Worm (Caenorhabditis elegans) whole organism, L2 larva: ENCODE data around the gene K08H2.5.

ENCODE experiments used
- F13H6.1 ChIP-seq: sonication (generic microtip); optimal IDR thresholded peaks from 2 replicates; lab custom pipeline; 2016; ENCODE audit warnings: missing genetic modification characterization, missing compliant biosample characterization
- ceh-82 ChIP-seq: fragments of 150-350 bp; optimal IDR thresholded peaks from 2 replicates; lab custom pipeline; 2014; ENCODE audit warnings: missing biosample characterization, missing genetic modification characterization
- egl-27 ChIP-seq: sonication (generic microtip); optimal IDR thresholded peaks from 3 replicates; lab custom pipeline; 2017; ENCODE audit warnings: missing biosample characterization, missing genetic modification reagents, missing genetic modification characterization
- elt-3 ChIP-seq: sonication (generic microtip); optimal IDR thresholded peaks from 2 replicates; lab custom pipeline; 2017; ENCODE audit warnings: missing biosample characterization, missing genetic modification characterization
- fos-1 ChIP-seq: fragments of 150-350 bp; optimal IDR thresholded peaks from 2 replicates; lab custom pipeline; 2014; ENCODE audit warnings: missing biosample characterization, missing genetic modification characterization
- snpc-4 ChIP-seq: fragments of 150-350 bp; optimal IDR thresholded peaks from 2 replicates; lab custom pipeline; 2014; ENCODE audit warnings: missing biosample characterization, missing genetic modification characterization
- unc-55 ChIP-seq: fragments of 150-350 bp; sonication (generic microtip); optimal IDR thresholded peaks from 3 replicates; lab custom pipeline; 2014; ENCODE audit warnings: missing biosample characterization, missing genetic modification reagents, missing genetic modification characterization
- ztf-11 ChIP-seq: sonication (generic microtip); optimal IDR thresholded peaks from 2 replicates; lab custom pipeline; 2017; ENCODE audit warnings: missing biosample characterization, missing genetic modification characterization

DNA sequence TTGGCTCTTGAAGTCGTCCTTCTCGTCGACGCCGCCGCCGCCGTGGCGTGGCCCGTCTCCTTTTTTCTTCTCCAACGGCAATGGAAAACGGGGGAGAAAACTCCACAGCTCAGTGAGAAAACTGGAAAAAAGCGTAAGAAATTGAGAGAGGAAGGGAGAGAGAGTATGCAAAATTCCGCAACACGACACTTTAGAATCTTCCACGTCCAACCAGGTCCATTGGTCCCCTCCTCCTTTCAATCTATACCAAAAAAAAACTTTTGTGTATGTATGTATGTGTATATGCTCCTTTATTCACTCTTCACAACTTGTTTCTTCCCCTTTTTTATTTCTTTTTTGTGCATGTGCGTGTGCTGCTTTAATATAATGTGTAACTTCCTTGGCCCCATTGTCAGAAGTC, 33.1 kb downstream of the K08H2.5 start:
- no peak for TF ChIP-seq fos-1 (tag; lab: Kevin White, UChicago)
- TF ChIP-seq ceh-82 (tag; lab: Kevin White, UChicago) = no peak
- no peak for TF ChIP-seq elt-3 (tag; lab: Kevin White, UChicago)
- no peak for TF ChIP-seq egl-27 (tag; lab: Kevin White, UChicago)
- peak; percentile 19 for TF ChIP-seq unc-55 (GFP tag; lab: Kevin White, UChicago)
- TF ChIP-seq F13H6.1 (tag; lab: Kevin White, UChicago) = no peak
- TF ChIP-seq ztf-11 (tag; lab: Kevin White, UChicago) = no peak
- no peak for TF ChIP-seq snpc-4 (tag; lab: Kevin White, UChicago)
